Fruit fly (Drosophila melanogaster) whole organism, embryonic: ENCODE results near the gene CG9297.
A peak's percentile ranks its signal among the peaks of the same experiment; 100 is the strongest.

Experiments used
- ATbp ChIP-seq: fragments of 200-800 bp; sonication (Bioruptor generic); optimal IDR thresholded peaks from 2 replicates; lab custom pipeline; 2017; ENCODE audit warnings: missing biosample characterization, mild to moderate bottlenecking, missing genetic modification characterization, missing genetic modification reagents
- Adf1 ChIP-seq: fragments of 200-800 bp; sonication (Bioruptor generic); IDR thresholded peaks from 2 replicates; pipeline ENCODE4 v1.3.6; 2022; ENCODE audit warnings: missing biosample characterization, missing genetic modification characterization
- Aef1 ChIP-seq: fragments of 200-800 bp; sonication (Bioruptor generic); IDR thresholded peaks from 3 replicates; pipeline ENCODE4 v1.3.6; 2022; ENCODE audit warnings: missing biosample characterization, missing genetic modification characterization
- B-H1 ChIP-seq: fragments of 200-800 bp; sonication (Bioruptor generic); IDR thresholded peaks from 3 replicates; pipeline ENCODE4 v1.3.6; 2022; ENCODE audit warnings: missing biosample characterization, missing genetic modification characterization
- Bgb ChIP-seq: fragments of 200-800 bp; sonication (Bioruptor generic); IDR thresholded peaks from 2 replicates; pipeline ENCODE4 v1.3.6; 2022; ENCODE audit warnings: missing biosample characterization, missing genetic modification characterization; ENCODE audit not compliant: partially characterized antibody
- Bteb2 ChIP-seq: fragments of 200-800 bp; sonication (Bioruptor generic); optimal IDR thresholded peaks from 2 replicates; lab custom pipeline; 2016; ENCODE audit warnings: missing biosample characterization, missing genetic modification characterization
- CG11560 ChIP-seq: fragments of 200-800 bp; sonication (Bioruptor generic); IDR thresholded peaks from 3 replicates; pipeline ENCODE4 v1.3.6; 2022; ENCODE audit warnings: missing biosample characterization, missing genetic modification characterization
- CG12104 ChIP-seq: fragments of 200-800 bp; sonication (Bioruptor generic); optimal IDR thresholded peaks from 3 replicates; lab custom pipeline; 2016; ENCODE audit warnings: missing biosample characterization, missing genetic modification characterization
- CG12155 ChIP-seq: fragments of 200-800 bp; sonication (Bioruptor generic); optimal IDR thresholded peaks from 3 replicates; lab custom pipeline; 2016; ENCODE audit warnings: missing biosample characterization, missing genetic modification characterization
- CG12236 ChIP-seq: fragments of 200-800 bp; sonication (Bioruptor generic); optimal IDR thresholded peaks from 2 replicates; lab custom pipeline; 2016; ENCODE audit warnings: missing biosample characterization, missing genetic modification characterization
- CG13287 ChIP-seq: fragments of 200-800 bp; sonication (Bioruptor generic); IDR thresholded peaks from 2 replicates; pipeline ENCODE4 v1.3.6; 2022; ENCODE audit warnings: missing biosample characterization, missing genetic modification characterization; ENCODE audit not compliant: partially characterized antibody
- CG14965 ChIP-seq: fragments of 200-800 bp; sonication (Bioruptor generic); optimal IDR thresholded peaks from 2 replicates; lab custom pipeline; 2016; ENCODE audit warnings: missing biosample characterization, missing genetic modification characterization, borderline replicate concordance
- CG1603 ChIP-seq: fragments of 200-800 bp; sonication (Bioruptor generic); optimal IDR thresholded peaks from 2 replicates; lab custom pipeline; 2019; ENCODE audit warnings: missing biosample characterization, mild to moderate bottlenecking, missing genetic modification characterization, moderate library complexity
- CG17186 ChIP-seq: fragments of 200-800 bp; sonication (Bioruptor generic); optimal IDR thresholded peaks from 3 replicates; lab custom pipeline; 2017; ENCODE audit warnings: missing biosample characterization, missing genetic modification reagents, missing genetic modification characterization
- CG17359 ChIP-seq: fragments of 200-800 bp; sonication (Bioruptor generic); optimal IDR thresholded peaks from 3 replicates; lab custom pipeline; 2018; ENCODE audit warnings: missing biosample characterization, mild to moderate bottlenecking, missing genetic modification characterization, moderate library complexity
- CG17612 ChIP-seq: fragments of 200-800 bp; sonication (Bioruptor generic); IDR thresholded peaks from 2 replicates; pipeline ENCODE4 v1.3.6; 2022; ENCODE audit warnings: missing biosample characterization, missing genetic modification characterization
- CG1792 ChIP-seq: fragments of 200-800 bp; sonication (Bioruptor generic); optimal IDR thresholded peaks from 2 replicates; lab custom pipeline; 2016; ENCODE audit warnings: missing biosample characterization, missing genetic modification characterization
- CG18764 ChIP-seq: fragments of 200-800 bp; sonication (Bioruptor generic); optimal IDR thresholded peaks from 3 replicates; lab custom pipeline; 2016; ENCODE audit warnings: missing biosample characterization, missing genetic modification characterization
- CG2116 ChIP-seq: fragments of 200-800 bp; sonication (Bioruptor generic); optimal IDR thresholded peaks from 3 replicates; lab custom pipeline; 2018; ENCODE audit warnings: missing biosample characterization, mild to moderate bottlenecking, missing genetic modification characterization
- CG2678 ChIP-seq: fragments of 200-800 bp; sonication (Bioruptor generic); optimal IDR thresholded peaks from 3 replicates; lab custom pipeline; 2019; ENCODE audit warnings: missing biosample characterization, mild to moderate bottlenecking, missing genetic modification characterization, moderate library complexity
- CG33213 ChIP-seq: fragments of 200-800 bp; sonication (Bioruptor generic); optimal IDR thresholded peaks from 3 replicates; lab custom pipeline; 2016; ENCODE audit warnings: missing biosample characterization, missing genetic modification characterization
- CG33557 ChIP-seq: fragments of 200-800 bp; sonication (Bioruptor generic); optimal IDR thresholded peaks from 2 replicates; lab custom pipeline; 2019; ENCODE audit warnings: missing biosample characterization, mild to moderate bottlenecking, missing genetic modification characterization, moderate library complexity
- CG34376 ChIP-seq: fragments of 200-800 bp; sonication (Bioruptor generic); optimal IDR thresholded peaks from 2 replicates; lab custom pipeline; 2018; ENCODE audit warnings: missing biosample characterization, mild to moderate bottlenecking, missing genetic modification characterization
- CG4282 ChIP-seq: fragments of 200-800 bp; sonication (Bioruptor generic); optimal IDR thresholded peaks from 2 replicates; lab custom pipeline; 2016; ENCODE audit warnings: missing biosample characterization, missing genetic modification characterization
- CG6254 ChIP-seq: fragments of 200-800 bp; sonication (Bioruptor generic); optimal IDR thresholded peaks from 3 replicates; lab custom pipeline; 2017; ENCODE audit warnings: mild to moderate bottlenecking, missing biosample characterization, missing genetic modification reagents, missing genetic modification characterization
- CHES-1-like ChIP-seq: fragments of 200-800 bp; sonication (Bioruptor generic); optimal IDR thresholded peaks from 2 replicates; lab custom pipeline; 2016; ENCODE audit warnings: missing biosample characterization, missing genetic modification characterization
- E2f2 ChIP-seq: fragments of 200-800 bp; sonication (Bioruptor generic); IDR thresholded peaks from 2 replicates; pipeline ENCODE4 v1.3.6; 2022; ENCODE audit warnings: missing biosample characterization, missing genetic modification characterization
- HHEX ChIP-seq: fragments of 200-800 bp; sonication (Bioruptor generic); optimal IDR thresholded peaks from 3 replicates; lab custom pipeline; 2017; ENCODE audit warnings: missing biosample characterization, mild to moderate bottlenecking, missing genetic modification characterization, missing genetic modification reagents
- Hr78 ChIP-seq, 2 experiments: fragments of 200-800 bp in 1 of 2; fragments of >200 bp in 1 of 2; sonication (Bioruptor generic) in 1 of 2; optimal IDR thresholded peaks; 2 replicates each; lab custom pipeline; 2017 to 2019; ENCODE audit warnings: missing biosample characterization in 2 of 2, missing genetic modification characterization in 2 of 2, mild to moderate bottlenecking in 1 of 2, moderate library complexity in 1 of 2
- NK7.1 ChIP-seq: fragments of 200-800 bp; sonication (Bioruptor generic); optimal IDR thresholded peaks from 3 replicates; lab custom pipeline; 2016; ENCODE audit warnings: missing biosample characterization, missing genetic modification characterization
- Ptx1 ChIP-seq: fragments of 200-800 bp; sonication (Bioruptor generic); IDR thresholded peaks from 2 replicates; pipeline ENCODE4 v1.3.6; 2022; ENCODE audit warnings: missing biosample characterization, missing genetic modification characterization
- Xbp1 ChIP-seq: fragments of 200-800 bp; sonication (Bioruptor generic); optimal IDR thresholded peaks from 3 replicates; lab custom pipeline; 2016; ENCODE audit warnings: missing biosample characterization, mild to moderate bottlenecking, missing genetic modification characterization
- aop ChIP-seq: fragments of 200-800 bp; sonication (Bioruptor generic); IDR thresholded peaks from 2 replicates; pipeline ENCODE4 v1.3.6; 2022; ENCODE audit warnings: missing biosample characterization, missing genetic modification characterization
- ash1 ChIP-seq: fragments of 200-800 bp; sonication (Bioruptor generic); optimal IDR thresholded peaks from 2 replicates; lab custom pipeline; 2018; ENCODE audit warnings: missing biosample characterization, mild to moderate bottlenecking, missing genetic modification characterization
- bbx ChIP-seq: fragments of 200-800 bp; sonication (Bioruptor generic); IDR thresholded peaks from 2 replicates; pipeline ENCODE4 v1.3.6; 2022; ENCODE audit warnings: missing biosample characterization, missing genetic modification characterization; ENCODE audit not compliant: partially characterized antibody
- dmrt99B ChIP-seq: fragments of 200-800 bp; sonication (Bioruptor generic); optimal IDR thresholded peaks from 2 replicates; lab custom pipeline; 2018; ENCODE audit warnings: missing biosample characterization, mild to moderate bottlenecking, missing genetic modification characterization, moderate library complexity
- eyg ChIP-seq: fragments of 200-800 bp; sonication (Bioruptor generic); optimal IDR thresholded peaks from 3 replicates; lab custom pipeline; 2016; ENCODE audit warnings: missing biosample characterization, missing genetic modification characterization
- fd64A ChIP-seq: fragments of 200-800 bp; sonication (Bioruptor generic); optimal IDR thresholded peaks from 3 replicates; lab custom pipeline; 2018; ENCODE audit warnings: missing biosample characterization, mild to moderate bottlenecking, missing genetic modification characterization
- gem ChIP-seq: fragments of 200-800 bp; sonication (Bioruptor generic); optimal IDR thresholded peaks from 2 replicates; lab custom pipeline; 2019; ENCODE audit warnings: missing biosample characterization, mild to moderate bottlenecking, missing genetic modification characterization, moderate library complexity
- gro ChIP-seq: fragments of 200-800 bp; sonication (Bioruptor generic); optimal IDR thresholded peaks from 2 replicates; lab custom pipeline; 2016; ENCODE audit warnings: missing biosample characterization, missing genetic modification characterization
- gt ChIP-seq: fragments of 200-800 bp; sonication (Bioruptor generic); IDR thresholded peaks from 2 replicates; pipeline ENCODE4 v1.3.6; 2022; ENCODE audit warnings: missing biosample characterization, missing genetic modification characterization
- insv ChIP-seq, 2 experiments: fragments of 200-800 bp; sonication (Bioruptor generic); optimal IDR thresholded peaks; 3 replicates each; lab custom pipeline; 2016 to 2018; ENCODE audit warnings: missing biosample characterization in 2 of 2, missing genetic modification characterization in 2 of 2
- lbe ChIP-seq: fragments of 200-800 bp; sonication (Bioruptor generic); optimal IDR thresholded peaks from 2 replicates; lab custom pipeline; 2016; ENCODE audit warnings: missing biosample characterization, mild to moderate bottlenecking, missing genetic modification characterization
- nmo ChIP-seq: fragments of 200-800 bp; sonication (Bioruptor generic); optimal IDR thresholded peaks from 2 replicates; lab custom pipeline; 2018; ENCODE audit warnings: missing biosample characterization, mild to moderate bottlenecking, missing genetic modification characterization, moderate library complexity
- odd ChIP-seq: fragments of 200-800 bp; sonication (Bioruptor generic); optimal IDR thresholded peaks from 2 replicates; lab custom pipeline; 2017; ENCODE audit warnings: missing biosample characterization, mild to moderate bottlenecking, missing genetic modification characterization
- onecut ChIP-seq: fragments of 200-800 bp; sonication (Bioruptor generic); IDR thresholded peaks from 2 replicates; pipeline ENCODE4 v1.3.6; 2022; ENCODE audit warnings: missing biosample characterization, missing genetic modification characterization
- row ChIP-seq: fragments of 200-800 bp; sonication (Bioruptor generic); IDR thresholded peaks from 3 replicates; pipeline ENCODE4 v1.3.6; 2022; ENCODE audit warnings: missing biosample characterization, missing genetic modification characterization
- wdn ChIP-seq: fragments of 200-800 bp; sonication (Bioruptor generic); IDR thresholded peaks from 2 replicates; pipeline ENCODE4 v1.3.6; 2022; ENCODE audit warnings: missing biosample characterization, missing genetic modification characterization
- zfh2 ChIP-seq: fragments of 200-800 bp; sonication (Bioruptor generic); optimal IDR thresholded peaks from 2 replicates; lab custom pipeline; 2016; ENCODE audit warnings: missing biosample characterization, missing genetic modification characterization

Gene CG9297

DNA sequence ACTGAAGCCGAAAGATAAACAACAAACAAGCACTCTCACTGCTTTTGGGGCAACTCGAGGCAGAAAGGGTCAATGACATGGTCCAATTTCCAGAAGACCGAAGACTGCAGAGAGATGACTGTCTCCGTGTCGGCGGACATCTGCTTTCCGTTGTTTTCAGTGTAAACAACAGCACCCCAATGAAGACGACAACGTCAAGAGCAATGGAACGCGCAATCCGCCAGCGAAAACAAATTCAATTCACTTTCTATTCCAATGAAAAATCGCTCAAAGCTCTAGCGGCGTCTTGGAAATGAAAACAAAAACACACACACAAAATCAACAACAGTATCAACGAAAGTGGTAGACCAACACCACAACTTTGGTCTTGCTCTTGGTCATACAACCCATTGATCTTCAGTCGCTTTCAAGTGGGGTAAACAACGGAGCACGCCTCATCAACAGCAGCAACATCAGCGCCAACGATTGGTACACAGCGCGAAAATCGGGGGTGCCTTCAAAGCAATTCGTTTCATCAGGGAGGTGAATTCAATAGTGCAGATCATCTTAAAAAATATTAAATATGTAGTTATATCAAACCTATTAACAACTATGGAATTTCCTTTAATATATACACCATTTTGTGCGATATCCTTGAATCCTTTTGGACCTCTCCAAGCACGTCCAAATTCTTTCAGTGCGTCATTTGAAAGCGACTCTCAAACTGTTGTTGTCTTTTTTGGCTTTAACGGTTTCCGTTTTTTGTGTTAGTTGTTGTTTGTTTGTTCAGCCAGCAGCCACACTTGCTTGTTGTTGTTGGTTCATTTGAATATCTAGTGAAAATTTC, 46.4 kb downstream of the CG9297 start (continued):
- TF ChIP-seq CG33557 (peak; percentile 61), Bgb (GFP tag; lab: Robert Waterston, UW) (no peak), Ptx1 (GFP tag; lab: Robert Waterston, UW) (peak; percentile 77), row (GFP tag; lab: Robert Waterston, UW) (peak; percentile 58), HHEX (GFP tag; lab: Kevin White, UChicago) (peak; percentile 11), gro (GFP tag; lab: Kevin White, UChicago) (no peak), CG2678 (tag; lab: Kevin White, UChicago) (peak; percentile 80), insv (GFP tag; optimal IDR thresholded peaks at IDR 0.05; lab: Kevin White, UChicago) (no peak), CG12104 (GFP tag; lab: Kevin White, UChicago) (no peak), CHES-1-like (peak; percentile 5), CG13287 (GFP tag; lab: Robert Waterston, UW) (no peak), CG1792 (GFP tag; lab: Kevin White, UChicago) (no peak), fd64A (GFP tag; lab: Kevin White, UChicago) (peak; percentile 16), bbx (no peak), CG6254 (GFP tag; lab: Kevin White, UChicago) (peak; percentile 42), CG1603 (tag; lab: Kevin White, UChicago) (peak; percentile 76), ash1 (GFP tag; lab: Kevin White, UChicago) (no peak), onecut (GFP tag; lab: Robert Waterston, UW) (peak; percentile 68), Hr78 (GFP tag; optimal IDR thresholded peaks at IDR 0.05; lab: Kevin White, UChicago) (peak in 1 of 2 experiments; percentile 52), CG33213 (GFP tag; lab: Kevin White, UChicago) (no peak), CG2116 (GFP tag; lab: Kevin White, UChicago) (no peak), Adf1 (GFP tag; lab: Robert Waterston, UW) (no peak), NK7.1 (no peak), wdn (GFP tag; lab: Robert Waterston, UW) (no peak), gem (peak; percentile 85), CG14965 (GFP tag; lab: Kevin White, UChicago) (no peak), Bteb2 (no peak), odd (GFP tag; lab: Kevin White, UChicago) (peak; percentile 42), CG4282 (GFP tag; lab: Kevin White, UChicago) (no peak), CG11560 (tag; lab: Robert Waterston, UW) (no peak), Aef1 (0 out of 3 replicates have a peak, but pooled peaks have one; percentile 16), CG12236 (peak; percentile 37), eyg (GFP tag; lab: Kevin White, UChicago) (no peak), CG34376 (no peak), nmo (peak; percentile 88), CG17186 (GFP tag; lab: Kevin White, UChicago) (peak; percentile 10), CG17359 (tag; lab: Kevin White, UChicago) (peak; percentile 71), zfh2 (no peak), ATbp (GFP tag; lab: Kevin White, UChicago) (peak; percentile 79), E2f2 (GFP tag; lab: Robert Waterston, UW) (peak; percentile 8; the same call in 1 of the 2 replicates), gt (GFP tag; lab: Robert Waterston, UW) (peak; percentile 56; the same call in 1 of the 2 replicates), dmrt99B (tag; lab: Kevin White, UChicago) (peak; percentile 88), CG17612 (GFP tag; lab: Robert Waterston, UW) (no peak), B-H1 (GFP tag; lab: Robert Waterston, UW) (no peak), Xbp1 (GFP tag; lab: Kevin White, UChicago) (peak; percentile 61), aop (GFP tag; lab: Robert Waterston, UW) (no peak), CG18764 (GFP tag; lab: Kevin White, UChicago) (no peak), lbe (GFP tag; lab: Kevin White, UChicago) (no peak), CG12155 (GFP tag; lab: Kevin White, UChicago) (peak; percentile 20)
